Worm (Caenorhabditis elegans) whole organism, late embryonic: Measurements from ENCODE around the gene sre-7.

Experiments used
- dve-1 ChIP-seq: sonication (generic microtip); optimal IDR thresholded peaks from 2 replicates; lab custom pipeline; 2017; ENCODE audit warnings: antibody characterized with exemption, mild to moderate bottlenecking, missing genetic modification characterization, missing compliant biosample characterization
- nfya-1 ChIP-seq: sonication (generic microtip); optimal IDR thresholded peaks from 2 replicates; lab custom pipeline; 2017; ENCODE audit warnings: missing genetic modification characterization, mild to moderate bottlenecking, missing compliant biosample characterization, antibody characterized with exemption, moderate library complexity

- TF ChIP-seq dve-1 (no peak), nfya-1 (no peak)
These were observed 4.0 kb downstream of the sre-7 start, which contains the start of gene K02E11.4 for ce11 chrV:14248025-14248424.
